Worm (Caenorhabditis elegans) whole organism, L2 larva: Measurements from ENCODE around the gene F22E5.22.
A peak's percentile ranks its signal among the peaks of the same experiment; 100 is the strongest.

Experiments used
- C34F6.9 ChIP-seq: fragments of 150-350 bp; optimal IDR thresholded peaks from 2 replicates; lab custom pipeline; 2014; ENCODE audit warnings: missing biosample characterization, missing genetic modification characterization
- Y55F3AM.14 ChIP-seq: fragments of 200-800 bp; sonication (Bioruptor generic); optimal IDR thresholded peaks from 2 replicates; lab custom pipeline; 2018; ENCODE audit warnings: mild to moderate bottlenecking, missing genetic modification characterization, missing compliant biosample characterization
- ZK546.5 ChIP-seq: sonication (generic microtip); optimal IDR thresholded peaks from 2 replicates; lab custom pipeline; 2017; ENCODE audit warnings: missing biosample characterization, missing genetic modification characterization
- alr-1 ChIP-seq: fragments of 150-350 bp; optimal IDR thresholded peaks from 2 replicates; lab custom pipeline; 2014; ENCODE audit warnings: missing biosample characterization, missing genetic modification characterization
- aly-2 ChIP-seq: fragments of 150-350 bp; optimal IDR thresholded peaks from 2 replicates; lab custom pipeline; 2014; ENCODE audit warnings: missing biosample characterization, missing genetic modification characterization
- ama-1 ChIP-seq: fragments of 150-350 bp; optimal IDR thresholded peaks from 2 replicates; lab custom pipeline; 2018; ENCODE audit warnings: inconsistent platforms
- blmp-1 ChIP-seq: sonication (generic microtip); optimal IDR thresholded peaks from 2 replicates; lab custom pipeline; 2017; ENCODE audit warnings: missing genetic modification characterization, mild to moderate bottlenecking, missing compliant biosample characterization, antibody characterized with exemption, moderate library complexity; ENCODE audit not compliant: insufficient read depth
- ceh-16 ChIP-seq: fragments of 150-350 bp; optimal IDR thresholded peaks from 2 replicates; lab custom pipeline; 2014; ENCODE audit warnings: missing biosample characterization, missing genetic modification characterization
- ceh-82 ChIP-seq: fragments of 150-350 bp; optimal IDR thresholded peaks from 2 replicates; lab custom pipeline; 2014; ENCODE audit warnings: missing biosample characterization, missing genetic modification characterization
- crh-2 ChIP-seq: sonication (generic microtip); optimal IDR thresholded peaks from 2 replicates; lab custom pipeline; 2017; ENCODE audit warnings: missing biosample characterization, missing genetic modification characterization
- dmd-4 ChIP-seq: sonication (generic microtip); optimal IDR thresholded peaks from 2 replicates; lab custom pipeline; 2017; ENCODE audit warnings: missing biosample characterization, missing genetic modification characterization
- elt-1 ChIP-seq: fragments of 150-350 bp; optimal IDR thresholded peaks from 2 replicates; lab custom pipeline; 2014; ENCODE audit warnings: missing biosample characterization, missing genetic modification characterization
- elt-3 ChIP-seq: sonication (generic microtip); optimal IDR thresholded peaks from 2 replicates; lab custom pipeline; 2017; ENCODE audit warnings: missing biosample characterization, missing genetic modification characterization
- fos-1 ChIP-seq: fragments of 150-350 bp; optimal IDR thresholded peaks from 2 replicates; lab custom pipeline; 2014; ENCODE audit warnings: missing biosample characterization, missing genetic modification characterization
- gmeb-1 ChIP-seq: fragments of 150-350 bp; optimal IDR thresholded peaks from 2 replicates; lab custom pipeline; 2014; ENCODE audit warnings: missing biosample characterization, missing genetic modification characterization
- lin-13 ChIP-seq: fragments of 150-350 bp; optimal IDR thresholded peaks from 2 replicates; lab custom pipeline; 2014; ENCODE audit warnings: missing biosample characterization, missing genetic modification reagents, missing genetic modification characterization
- mab-5 ChIP-seq: fragments of 150-350 bp; optimal IDR thresholded peaks from 2 replicates; lab custom pipeline; 2014; ENCODE audit warnings: missing biosample characterization, missing genetic modification characterization
- mbf-1 ChIP-seq: sonication (generic microtip); optimal IDR thresholded peaks from 2 replicates; lab custom pipeline; 2017; ENCODE audit warnings: missing biosample characterization, missing genetic modification characterization
- mdl-1 ChIP-seq, 2 experiments: fragments of 150-350 bp in 1 of 2; sonication (generic microtip) in 1 of 2; optimal IDR thresholded peaks; 2 replicates each; lab custom pipeline; 2017; ENCODE audit warnings: missing biosample characterization in 2 of 2, missing genetic modification characterization in 2 of 2
- nhr-10 ChIP-seq: sonication (generic microtip); optimal IDR thresholded peaks from 2 replicates; lab custom pipeline; 2017; ENCODE audit warnings: missing biosample characterization, missing genetic modification characterization
- nhr-11 ChIP-seq: fragments of 150-350 bp; optimal IDR thresholded peaks from 2 replicates; lab custom pipeline; 2014; ENCODE audit warnings: missing biosample characterization, missing genetic modification characterization
- nhr-12 ChIP-seq: fragments of 150-350 bp; optimal IDR thresholded peaks from 2 replicates; lab custom pipeline; 2014; ENCODE audit warnings: missing biosample characterization, missing genetic modification characterization
- nhr-21 ChIP-seq: fragments of 150-350 bp; optimal IDR thresholded peaks from 2 replicates; lab custom pipeline; 2014; ENCODE audit warnings: missing biosample characterization, missing genetic modification characterization
- nhr-23 ChIP-seq: fragments of 150-350 bp; optimal IDR thresholded peaks from 2 replicates; lab custom pipeline; 2014; ENCODE audit warnings: missing biosample characterization, missing genetic modification reagents, missing genetic modification characterization
- nhr-237 ChIP-seq: fragments of 150-350 bp; optimal IDR thresholded peaks from 2 replicates; lab custom pipeline; 2014; ENCODE audit warnings: missing biosample characterization, missing genetic modification characterization
- nhr-77 ChIP-seq: fragments of 150-350 bp; optimal IDR thresholded peaks from 2 replicates; lab custom pipeline; 2014; ENCODE audit warnings: missing biosample characterization, missing genetic modification characterization
- skn-1 ChIP-seq: sonication (generic microtip); optimal IDR thresholded peaks from 2 replicates; lab custom pipeline; 2017; ENCODE audit warnings: missing biosample characterization, missing genetic modification characterization
- sma-3 ChIP-seq: sonication (generic microtip); optimal IDR thresholded peaks from 2 replicates; lab custom pipeline; 2016; ENCODE audit warnings: missing genetic modification reagents, missing genetic modification characterization, missing compliant biosample characterization
- sma-9 ChIP-seq, 2 experiments: fragments of 150-350 bp in 1 of 2; sonication (generic microtip) in 1 of 2; optimal IDR thresholded peaks; 2 replicates each; lab custom pipeline; 2014 to 2016; ENCODE audit warnings: missing genetic modification characterization in 2 of 2, mild to moderate bottlenecking in 1 of 2, missing biosample characterization in 1 of 2, missing compliant biosample characterization in 1 of 2, missing genetic modification reagents in 1 of 2, moderate library complexity in 1 of 2
- snpc-4 ChIP-seq: fragments of 150-350 bp; optimal IDR thresholded peaks from 2 replicates; lab custom pipeline; 2014; ENCODE audit warnings: missing biosample characterization, missing genetic modification characterization
- unc-39 ChIP-seq: fragments of 150-350 bp; optimal IDR thresholded peaks from 2 replicates; lab custom pipeline; 2014; ENCODE audit warnings: missing biosample characterization, missing genetic modification characterization
- unc-55 ChIP-seq: fragments of 150-350 bp; sonication (generic microtip); optimal IDR thresholded peaks from 3 replicates; lab custom pipeline; 2014; ENCODE audit warnings: missing biosample characterization, missing genetic modification reagents, missing genetic modification characterization
- zag-1 ChIP-seq: fragments of 150-350 bp; optimal IDR thresholded peaks from 2 replicates; lab custom pipeline; 2014; ENCODE audit warnings: missing biosample characterization, missing genetic modification characterization
- ztf-11 ChIP-seq: sonication (generic microtip); optimal IDR thresholded peaks from 2 replicates; lab custom pipeline; 2017; ENCODE audit warnings: missing biosample characterization, missing genetic modification characterization
- ztf-4 ChIP-seq: fragments of 150-350 bp; optimal IDR thresholded peaks from 2 replicates; lab custom pipeline; 2014; ENCODE audit warnings: missing biosample characterization, missing genetic modification characterization

The F22E5.22 gene

DNA sequence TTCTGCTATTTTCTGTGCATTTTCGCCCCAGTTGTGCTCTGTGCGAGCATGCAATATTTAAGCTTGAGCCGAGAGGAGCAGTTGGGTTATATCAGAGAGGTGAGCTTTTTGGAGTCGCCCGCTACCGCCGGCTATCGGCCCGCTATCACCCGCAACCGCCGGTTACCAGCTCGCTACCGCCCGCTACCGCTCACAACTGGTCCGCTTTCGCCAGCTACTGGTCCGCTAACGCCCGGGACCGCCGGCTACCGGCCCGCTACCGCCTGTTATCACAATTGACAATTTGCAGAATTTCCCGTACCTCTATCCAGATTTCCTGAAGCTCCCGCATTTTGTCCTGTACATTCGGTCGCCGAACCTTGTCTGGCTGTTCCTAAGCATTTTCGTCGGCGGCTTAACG lies 37.3 kb upstream of the F22E5.22 start:
- TF ChIP-seq fos-1 (no peak), lin-13 (GFP tag; lab: Kevin White, UChicago) (no peak), nhr-12 (no peak), unc-39 (tag; lab: Kevin White, UChicago) (no peak), zag-1 (tag; lab: Kevin White, UChicago) (no peak), unc-55 (GFP tag; lab: Kevin White, UChicago) (no peak), C34F6.9 (no peak), ceh-16 (no peak)
- TF ChIP-seq, all 48 proteins: peak for 0

DNA sequence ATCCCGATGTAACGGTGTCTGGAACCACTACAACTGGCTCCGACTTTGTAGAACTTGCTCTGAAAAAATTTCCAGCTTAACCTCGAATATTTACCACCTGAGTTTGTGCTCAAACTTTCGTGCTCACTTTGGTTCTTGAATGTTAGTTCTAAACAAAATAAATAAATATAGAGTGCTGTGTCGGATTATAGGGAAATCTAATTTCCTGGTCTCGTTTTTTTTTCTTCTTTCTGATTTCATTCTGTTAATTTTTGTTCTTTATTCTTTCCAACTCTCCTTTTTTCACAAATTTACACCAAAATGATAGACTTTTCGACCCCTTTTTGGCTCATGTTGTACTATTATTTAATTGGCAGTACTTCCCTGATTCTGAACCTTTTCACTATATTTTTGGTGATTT lies 36.4 kb upstream of the F22E5.22 start, which contains the start of gene sri-37:
Gene sri-37, plus strand, starts transcription at position 301 of the 400 bp plus-strand sequence.
- no peak for TF ChIP-seq nhr-11 (tag; lab: Kevin White, UChicago)
- TF ChIP-seq, all 48 proteins: peak for 0

DNA sequence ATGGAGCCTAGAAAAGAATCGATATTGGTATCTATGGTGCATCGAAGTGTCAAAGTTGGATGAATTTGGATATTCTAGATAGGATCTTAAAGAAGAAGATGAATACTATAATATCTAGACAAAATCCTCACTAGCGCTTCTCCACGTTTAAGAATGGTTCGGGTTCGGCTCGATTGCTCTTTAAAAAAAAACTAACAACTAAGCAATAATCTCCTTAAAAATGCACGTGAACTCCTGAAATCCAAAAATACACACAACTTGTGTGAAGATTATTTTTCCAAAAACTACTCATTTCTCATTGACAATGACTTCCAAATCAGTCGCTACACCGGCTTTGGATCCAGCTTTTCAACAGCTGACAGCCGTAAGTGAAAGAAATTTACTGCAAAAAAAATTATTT lies 34.5 kb upstream of the F22E5.22 start, which contains the start of gene D2062.1:
Gene D2062.1, plus strand, starts transcription at position 301 of the 400 bp plus-strand sequence.
- TF ChIP-seq mdl-1 (tag; optimal IDR thresholded peaks at IDR 0.05; lab: Kevin White, UChicago), result no peak
- no peak for TF ChIP-seq blmp-1 (tag; lab: Kevin White, UChicago)
- TF ChIP-seq ama-1, result no peak
- no peak for TF ChIP-seq elt-1 (tag; lab: Kevin White, UChicago)
- TF ChIP-seq nhr-21, result no peak
- no peak for TF ChIP-seq ztf-4 (tag; lab: Kevin White, UChicago)
- TF ChIP-seq, all 48 proteins: peak for 0

DNA sequence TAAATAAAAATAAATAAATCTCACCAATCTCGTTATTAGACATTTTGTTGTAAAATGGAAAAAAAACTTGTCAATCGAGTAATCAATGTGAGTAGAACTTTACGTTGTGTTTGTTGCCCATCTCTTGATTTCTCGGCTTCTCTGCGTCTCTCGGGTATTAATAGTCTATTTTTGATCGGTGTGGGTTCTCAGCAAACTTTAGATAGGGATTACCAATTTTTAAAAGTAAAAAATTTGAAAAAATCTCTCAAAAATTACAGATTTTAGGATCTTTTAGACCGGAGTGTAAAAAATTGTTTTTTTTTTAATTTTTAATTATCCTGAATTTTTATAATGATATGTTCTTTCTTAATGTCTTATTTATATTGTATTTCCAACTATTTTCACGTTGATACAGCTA lies 28.3 kb upstream of the F22E5.22 start, which contains the start of gene F22E5.21:
Gene F22E5.21, minus strand, starts transcription at position 101 of the 400 bp plus-strand sequence.
- TF ChIP-seq mdl-1 (tag; optimal IDR thresholded peaks at IDR 0.05; lab: Kevin White, UChicago) (no peak), zag-1 (tag; lab: Kevin White, UChicago) (no peak), alr-1 (tag; lab: Kevin White, UChicago) (no peak), nhr-77 (tag; lab: Kevin White, UChicago) (no peak), aly-2 (no peak), nhr-237 (no peak), dmd-4 (no peak), nhr-23 (tag; lab: Kevin White, UChicago) (no peak), skn-1 (tag; lab: Kevin White, UChicago) (no peak), fos-1 (no peak), sma-3 (no peak)
- TF ChIP-seq, all 48 proteins: peak for 0

DNA sequence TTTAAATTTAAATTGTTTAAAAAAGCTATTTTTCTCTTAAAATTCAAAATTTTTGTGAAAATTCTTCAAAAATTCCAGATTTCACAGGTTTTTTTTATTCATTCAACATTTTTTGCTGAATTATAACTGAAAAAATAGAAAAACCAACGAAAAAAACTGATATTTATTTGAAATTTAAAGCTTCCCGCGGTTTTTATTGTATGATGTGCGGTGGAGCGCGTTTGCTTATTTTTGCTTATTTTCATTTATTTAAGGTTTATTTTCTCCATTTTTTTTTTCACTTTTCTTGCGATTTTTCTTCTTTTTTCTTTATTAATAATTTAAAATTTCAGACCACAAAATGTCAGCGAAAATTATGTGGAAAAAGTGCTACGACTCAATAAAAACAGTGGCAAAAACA lies 27.6 kb upstream of the F22E5.22 start, which contains the start of gene F22E5.9:
Gene F22E5.9, plus strand, starts transcription at position 327 of the 400 bp plus-strand sequence.
- TF ChIP-seq ztf-11 (no peak), nhr-237 (no peak), sma-3 (no peak), gmeb-1 (peak; percentile 91), snpc-4 (tag; lab: Kevin White, UChicago) (no peak), C34F6.9 (peak; percentile 26), elt-1 (tag; lab: Kevin White, UChicago) (no peak), nhr-23 (tag; lab: Kevin White, UChicago) (no peak), mab-5 (no peak), ZK546.5 (no peak), sma-9 (GFP tag; optimal IDR thresholded peaks at IDR 0.05; lab: Kevin White, UChicago) (no peak), sma-9 (tag; optimal IDR thresholded peaks at IDR 0.05; lab: Kevin White, UChicago) (no peak), Y55F3AM.14 (GFP tag; lab: Kevin White, UChicago) (no peak), mbf-1 (tag; lab: Kevin White, UChicago) (no peak), unc-55 (GFP tag; lab: Kevin White, UChicago) (peak; percentile 61), nhr-10 (no peak), crh-2 (tag; lab: Kevin White, UChicago) (no peak), ceh-82 (tag; lab: Kevin White, UChicago) (no peak), mdl-1 (tag; optimal IDR thresholded peaks at IDR 0.05; lab: Kevin White, UChicago) (no peak), skn-1 (tag; lab: Kevin White, UChicago) (no peak), blmp-1 (tag; lab: Kevin White, UChicago) (no peak), elt-3 (tag; lab: Kevin White, UChicago) (no peak), ztf-4 (tag; lab: Kevin White, UChicago) (no peak)
- TF ChIP-seq, all 48 proteins: peak for 3
